Fruit fly (Drosophila melanogaster): ENCODE data around the gene SLIRP1.

The SLIRP1 gene

dm6 chrX:21334522-21335104 is 15.5 kb upstream of the SLIRP1 start (continued):
- TF ChIP-seq sr (GFP tag; IDR thresholded peaks at IDR 0.05), result peak; percentile 96
- no peak for TF ChIP-seq chinmo (GFP tag; IDR thresholded peaks at IDR 0.05; ENCODE audit: partially characterized antibody)
- peak; percentile 34 for TF ChIP-seq CG17385 (GFP tag; optimal IDR thresholded peaks at IDR 0.05)
- no peak for TF ChIP-seq CG9797 (GFP tag; optimal IDR thresholded peaks at IDR 0.05)
- TF ChIP-seq cwo (GFP tag; optimal IDR thresholded peaks at IDR 0.05), result peak; percentile 17
- TF ChIP-seq hkb (optimal IDR thresholded peaks at IDR 0.05), result no peak
- peak; percentile 30; the same call in 1 of the 2 replicates for TF ChIP-seq hkb (GFP tag; IDR thresholded peaks at IDR 0.05)
- peak; percentile 3 for TF ChIP-seq CG4424 (GFP tag; optimal IDR thresholded peaks at IDR 0.05)
- TF ChIP-seq zen (tag; optimal IDR thresholded peaks at IDR 0.05), result no peak
- peak; percentile 29; the same call in 1 of the 2 replicates for TF ChIP-seq HLH3B (GFP tag; IDR thresholded peaks at IDR 0.05)
- TF ChIP-seq Xbp1 (GFP tag; optimal IDR thresholded peaks at IDR 0.05), result peak; percentile 1
- peak; percentile 71 for TF ChIP-seq Med (GFP tag)

dm6 chrX:21333135-21333534 is 14.0 kb upstream of the SLIRP1 start:
- TF ChIP-seq ind (GFP tag; optimal IDR thresholded peaks at IDR 0.05) (no peak), ATbp (GFP tag; optimal IDR thresholded peaks at IDR 0.05) (no peak), CG9932 (GFP tag; IDR thresholded peaks at IDR 0.05) (no peak), twi (tag; optimal IDR thresholded peaks at IDR 0.05) (no peak), D19A (tag; optimal IDR thresholded peaks at IDR 0.05) (no peak), cwo (GFP tag; optimal IDR thresholded peaks at IDR 0.05) (no peak), Hr51 (GFP tag; optimal IDR thresholded peaks at IDR 0.05) (no peak), CG15601 (tag; optimal IDR thresholded peaks at IDR 0.05) (no peak)

dm6 chrX:21323933-21324688 is 5.0 kb upstream of the SLIRP1 start, which contains the start of the genes Dd and CG1486:
Dd (minus strand) TSS chrX:21324009.
CG1486 (plus strand) TSS chrX:21324046.
- TF ChIP-seq CG6654 (GFP tag; optimal IDR thresholded peaks at IDR 0.05) (no peak), D19B (GFP tag; optimal IDR thresholded peaks at IDR 0.05) (no peak), Lhr (GFP tag; optimal IDR thresholded peaks at IDR 0.05) (peak; percentile 70), psq (GFP tag; optimal IDR thresholded peaks at IDR 0.05) (no peak), Med (GFP tag) (peak; percentile 86), CG3407 (GFP tag; optimal IDR thresholded peaks at IDR 0.05) (no peak), phol (tag; optimal IDR thresholded peaks at IDR 0.05) (peak; percentile 51), GATAe (GFP tag; conservative IDR thresholded peaks at IDR 0.05) (no peak), CG9437 (GFP tag; optimal IDR thresholded peaks at IDR 0.05) (no peak), Jarid2 (GFP tag; optimal IDR thresholded peaks at IDR 0.05) (no peak), ci (GFP tag; IDR thresholded peaks at IDR 0.05) (no peak; the same call in 2 of the 3 replicates), sr (GFP tag; IDR thresholded peaks at IDR 0.05) (no peak), dysf (GFP tag; IDR thresholded peaks at IDR 0.05) (no peak), pb (GFP tag; optimal IDR thresholded peaks at IDR 0.05) (no peak), Usf (GFP tag; optimal IDR thresholded peaks at IDR 0.05) (no peak), CG13296 (GFP tag; optimal IDR thresholded peaks at IDR 0.05) (no peak), CG7357 (GFP tag; IDR thresholded peaks at IDR 0.05) (no peak), CG18599 (GFP tag; optimal IDR thresholded peaks at IDR 0.05) (no peak), jigr1 (GFP tag; IDR thresholded peaks at IDR 0.05) (no peak), CHES-1-like (GFP tag; optimal IDR thresholded peaks at IDR 0.05) (peak; percentile 61), NK7.1 (GFP tag; optimal IDR thresholded peaks at IDR 0.05) (no peak), danr (GFP tag; IDR thresholded peaks at IDR 0.05) (no peak), pan (optimal IDR thresholded peaks at IDR 0.05) (no peak), pan (GFP tag; optimal IDR thresholded peaks at IDR 0.05 in 1 of 2, IDR thresholded peaks at IDR 0.05 in 1 of 2) (peak in 1 of 2 experiments; percentile 21), gro (GFP tag; optimal IDR thresholded peaks at IDR 0.05) (no peak), CG10431 (GFP tag; optimal IDR thresholded peaks at IDR 0.05) (no peak), CG4854 (GFP tag; optimal IDR thresholded peaks at IDR 0.05) (no peak), D (optimal IDR thresholded peaks at IDR 0.05) (peak; percentile 32), D (GFP tag; optimal IDR thresholded peaks at IDR 0.05) (no peak), Six4 (GFP tag; optimal IDR thresholded peaks at IDR 0.05) (no peak)

Data from whole organism, embryonic.